Worm (Caenorhabditis elegans) whole organism, L2 larva: ENCODE results near the gene C05C9.1.

Source experiments
- egl-27 ChIP-seq: sonication (generic microtip); optimal IDR thresholded peaks from 3 replicates; lab custom pipeline; 2017; ENCODE audit warnings: missing biosample characterization, missing genetic modification reagents, missing genetic modification characterization
- lin-13 ChIP-seq: fragments of 150-350 bp; optimal IDR thresholded peaks from 2 replicates; lab custom pipeline; 2014; ENCODE audit warnings: missing biosample characterization, missing genetic modification reagents, missing genetic modification characterization

- no peak for TF ChIP-seq lin-13 (GFP tag; lab: Kevin White, UChicago)
- TF ChIP-seq egl-27 (tag; lab: Kevin White, UChicago) = no peak
These were observed 48.2 kb downstream of the C05C9.1 start, which contains the start of gene C34F6.5 for ce11 chrX:11208788-11209187.
